Worm (Caenorhabditis elegans) whole organism, L4 larva: Measurements from ENCODE around the gene F35F11.2.

Experiments used
- D1046.2 ChIP-seq: fragments of 200-800 bp; sonication (Bioruptor generic); IDR thresholded peaks from 2 replicates; pipeline ENCODE4 v1.3.6; 2022; ENCODE audit warnings: missing genetic modification characterization, missing compliant biosample characterization
- F10B5.3 ChIP-seq: sonication (generic microtip); optimal IDR thresholded peaks from 2 replicates; lab custom pipeline; 2016; ENCODE audit warnings: mild to moderate bottlenecking, missing genetic modification characterization, missing compliant biosample characterization
- F26F4.8 ChIP-seq: fragments of 200-800 bp; sonication (Bioruptor generic); conservative IDR thresholded peaks from 2 replicates; pipeline ENCODE4 v1.3.6; 2022; ENCODE audit warnings: missing genetic modification characterization, missing compliant biosample characterization
- R02D3.7 ChIP-seq: fragments of 150-350 bp; sonication (generic microtip); optimal IDR thresholded peaks from 3 replicates; lab custom pipeline; 2014; ENCODE audit warnings: missing biosample characterization, missing genetic modification characterization
- T20F7.1 ChIP-seq: fragments of 200-800 bp; sonication (Bioruptor generic); optimal IDR thresholded peaks from 2 replicates; lab custom pipeline; 2018; ENCODE audit warnings: mild to moderate bottlenecking, missing genetic modification characterization, missing compliant biosample characterization
- Y105C5A.15 ChIP-seq: fragments of 200-800 bp; sonication (Bioruptor generic); IDR thresholded peaks from 2 replicates; pipeline ENCODE4 v1.3.6; 2022; ENCODE audit warnings: missing genetic modification characterization, missing compliant biosample characterization
- ama-1 ChIP-seq: fragments of 150-350 bp; optimal IDR thresholded peaks from 2 replicates; lab custom pipeline; 2014; ENCODE audit warnings: inconsistent platforms, mixed read lengths
- arid-1 ChIP-seq: fragments of 200-800 bp; sonication (Bioruptor generic); conservative IDR thresholded peaks from 2 replicates; pipeline ENCODE4 v1.3.6; 2022; ENCODE audit warnings: missing genetic modification reagents, missing genetic modification characterization, missing compliant biosample characterization
- ceh-28 ChIP-seq: fragments of 150-350 bp; optimal IDR thresholded peaks from 2 replicates; lab custom pipeline; 2014; ENCODE audit warnings: missing biosample characterization, missing genetic modification reagents, missing genetic modification characterization
- ceh-44 ChIP-seq: fragments of 200-800 bp; sonication (Bioruptor generic); IDR thresholded peaks from 2 replicates; pipeline ENCODE4 v1.3.6; 2022; ENCODE audit warnings: missing genetic modification reagents, missing genetic modification characterization, missing compliant biosample characterization
- cey-2 ChIP-seq: sonication (generic microtip); optimal IDR thresholded peaks from 3 replicates; lab custom pipeline; 2017; ENCODE audit warnings: missing genetic modification characterization, mild to moderate bottlenecking, missing compliant biosample characterization, antibody characterized with exemption, borderline replicate concordance; ENCODE audit not compliant: insufficient read depth
- daf-16 ChIP-seq, 3 experiments: sonication (generic microtip); optimal IDR thresholded peaks; 2 replicates each; lab custom pipeline; 2016 to 2017; ENCODE audit warnings: missing genetic modification characterization in 3 of 3, missing genetic modification reagents in 3 of 3, mild to moderate bottlenecking in 2 of 3, missing compliant biosample characterization in 2 of 3, missing biosample characterization in 1 of 3, moderate library complexity in 1 of 3
- daf-19 ChIP-seq: fragments of 200-800 bp; sonication (Bioruptor generic); conservative IDR thresholded peaks from 2 replicates; pipeline ENCODE4 v1.3.6; 2022; ENCODE audit warnings: missing genetic modification characterization, missing compliant biosample characterization
- daf-8 ChIP-seq: fragments of 200-800 bp; sonication (Bioruptor generic); IDR thresholded peaks from 2 replicates; pipeline ENCODE4 v1.3.6; 2022; ENCODE audit warnings: missing genetic modification characterization, missing compliant biosample characterization
- dmd-6 ChIP-seq: fragments of 200-800 bp; sonication (Bioruptor generic); IDR thresholded peaks from 2 replicates; pipeline ENCODE4 v1.3.6; 2022; ENCODE audit warnings: missing genetic modification reagents, missing genetic modification characterization, missing compliant biosample characterization
- dmd-8 ChIP-seq: fragments of 200-800 bp; sonication (Bioruptor generic); IDR thresholded peaks from 2 replicates; pipeline ENCODE4 v1.3.6; 2022; ENCODE audit warnings: missing genetic modification characterization, missing compliant biosample characterization
- dmd-9 ChIP-seq: fragments of 200-800 bp; sonication (Bioruptor generic); IDR thresholded peaks from 2 replicates; pipeline ENCODE4 v1.3.6; 2022; ENCODE audit warnings: missing genetic modification reagents, missing genetic modification characterization, missing compliant biosample characterization
- dpl-1 ChIP-seq: fragments of 150-350 bp; optimal IDR thresholded peaks from 2 replicates; lab custom pipeline; 2014; ENCODE audit warnings: missing biosample characterization, missing genetic modification reagents, missing genetic modification characterization
- dve-1 ChIP-seq: sonication (generic microtip); optimal IDR thresholded peaks from 2 replicates; lab custom pipeline; 2017; ENCODE audit warnings: antibody characterized with exemption, mild to moderate bottlenecking, missing genetic modification characterization, missing compliant biosample characterization; ENCODE audit not compliant: insufficient read depth
- egl-27 ChIP-seq: sonication (generic microtip); optimal IDR thresholded peaks from 3 replicates; lab custom pipeline; 2017; ENCODE audit warnings: missing biosample characterization, missing genetic modification reagents, missing genetic modification characterization
- egl-43 ChIP-seq: fragments of 200-800 bp; sonication (Bioruptor generic); IDR thresholded peaks from 2 replicates; pipeline ENCODE4 v1.3.6; 2022; ENCODE audit warnings: missing genetic modification reagents, missing genetic modification characterization, missing compliant biosample characterization
- fos-1 ChIP-seq: fragments of 150-350 bp; optimal IDR thresholded peaks from 2 replicates; lab custom pipeline; 2014; ENCODE audit warnings: missing biosample characterization, missing genetic modification characterization
- hlh-11 ChIP-seq: fragments of 200-800 bp; sonication (Bioruptor generic); optimal IDR thresholded peaks from 2 replicates; lab custom pipeline; 2018; ENCODE audit warnings: mild to moderate bottlenecking, missing genetic modification characterization, missing compliant biosample characterization
- hlh-30 ChIP-seq: sonication (generic microtip); optimal IDR thresholded peaks from 2 replicates; lab custom pipeline; 2017; ENCODE audit warnings: antibody characterized with exemption, mild to moderate bottlenecking, missing genetic modification characterization, missing compliant biosample characterization; ENCODE audit not compliant: insufficient read depth
- lin-1 ChIP-seq: fragments of 200-800 bp; sonication (Bioruptor generic); IDR thresholded peaks from 2 replicates; pipeline ENCODE4 v1.3.6; 2022; ENCODE audit warnings: missing genetic modification reagents, missing genetic modification characterization, missing compliant biosample characterization
- lin-38 ChIP-seq: fragments of 200-800 bp; sonication (Bioruptor generic); IDR thresholded peaks from 2 replicates; pipeline ENCODE4 v1.3.6; 2022; ENCODE audit warnings: missing genetic modification reagents, missing genetic modification characterization, missing compliant biosample characterization
- lsy-2 ChIP-seq, 2 experiments: fragments of 150-350 bp in 1 of 2; sonication (generic microtip) in 1 of 2; optimal IDR thresholded peaks; 2 replicates each; lab custom pipeline; 2014 to 2017; ENCODE audit warnings: missing biosample characterization in 2 of 2, missing genetic modification characterization in 2 of 2
- madf-9 ChIP-seq: fragments of 200-800 bp; sonication (Bioruptor generic); conservative IDR thresholded peaks from 2 replicates; pipeline ENCODE4 v1.3.6; 2022; ENCODE audit warnings: missing genetic modification reagents, missing genetic modification characterization, missing compliant biosample characterization
- mdl-1 ChIP-seq, 2 experiments: fragments of 150-350 bp in 1 of 2; sonication (generic microtip) in 1 of 2; optimal IDR thresholded peaks; 2 replicates each; lab custom pipeline; 2014 to 2017; ENCODE audit warnings: missing biosample characterization in 2 of 2, missing genetic modification characterization in 2 of 2
- mep-1 ChIP-seq: fragments of 150-350 bp; sonication (generic microtip); optimal IDR thresholded peaks from 3 replicates; lab custom pipeline; 2014; ENCODE audit warnings: missing biosample characterization, missing genetic modification characterization
- mes-2 ChIP-seq: sonication (generic microtip); optimal IDR thresholded peaks from 2 replicates; lab custom pipeline; 2016; ENCODE audit warnings: missing genotype, mild to moderate bottlenecking, missing genetic modification characterization, missing compliant biosample characterization; ENCODE audit not compliant: poor library complexity, severe bottlenecking
- mxl-3 ChIP-seq: fragments of 200-800 bp; sonication (Bioruptor generic); optimal IDR thresholded peaks from 2 replicates; lab custom pipeline; 2018; ENCODE audit warnings: mild to moderate bottlenecking, missing genetic modification characterization, missing compliant biosample characterization
- nhr-28 ChIP-seq: fragments of 150-350 bp; optimal IDR thresholded peaks from 2 replicates; lab custom pipeline; 2014; ENCODE audit warnings: missing biosample characterization, missing genetic modification characterization
- nhr-41 ChIP-seq: fragments of 200-800 bp; sonication (Bioruptor generic); IDR thresholded peaks from 2 replicates; pipeline ENCODE4 v1.3.6; 2022; ENCODE audit warnings: missing genetic modification reagents, missing genetic modification characterization, missing compliant biosample characterization
- nhr-48 ChIP-seq: sonication (generic microtip); optimal IDR thresholded peaks from 2 replicates; lab custom pipeline; 2016; ENCODE audit warnings: mild to moderate bottlenecking, missing genetic modification characterization, missing compliant biosample characterization
- nhr-77 ChIP-seq: fragments of 150-350 bp; optimal IDR thresholded peaks from 2 replicates; lab custom pipeline; 2014; ENCODE audit warnings: missing biosample characterization, missing genetic modification characterization
- php-3 ChIP-seq: fragments of 200-800 bp; sonication (Bioruptor generic); IDR thresholded peaks from 2 replicates; pipeline ENCODE4 v1.3.6; 2022; ENCODE audit warnings: missing genetic modification reagents, missing genetic modification characterization, missing compliant biosample characterization
- snpc-1.2 ChIP-seq: fragments of 200-800 bp; sonication (Bioruptor generic); IDR thresholded peaks from 2 replicates; pipeline ENCODE4 v1.3.6; 2022; ENCODE audit warnings: missing genetic modification reagents, missing genetic modification characterization, missing compliant biosample characterization
- unc-39 ChIP-seq: sonication (generic microtip); optimal IDR thresholded peaks from 2 replicates; lab custom pipeline; 2017; ENCODE audit warnings: missing biosample characterization, missing genetic modification characterization
- zfp-3 ChIP-seq: fragments of 200-800 bp; sonication (Bioruptor generic); conservative IDR thresholded peaks from 2 replicates; pipeline ENCODE4 v1.3.6; 2022; ENCODE audit warnings: missing genetic modification reagents, missing genetic modification characterization, missing compliant biosample characterization
- ztf-11 ChIP-seq: fragments of 150-350 bp; optimal IDR thresholded peaks from 2 replicates; lab custom pipeline; 2014; ENCODE audit warnings: missing biosample characterization, missing genetic modification characterization

F35F11.2 gene

ce11 chrIV:4085022-4085421 lies 44.9 kb downstream of the F35F11.2 start:
- TF ChIP-seq daf-16 (GFP tag; optimal IDR thresholded peaks at IDR 0.05; lab: Kevin White, UChicago) (no peak), daf-16 (tag; optimal IDR thresholded peaks at IDR 0.05; lab: Kevin White, UChicago) (peak; percentile 83), dve-1 (peak; percentile 52), cey-2 (tag; lab: Kevin White, UChicago) (no peak), hlh-30 (tag; lab: Kevin White, UChicago) (peak; percentile 47), lsy-2 (tag; optimal IDR thresholded peaks at IDR 0.05; lab: Kevin White, UChicago) (peak in 1 of 2 experiments; percentile 17), hlh-11 (tag; lab: Kevin White, UChicago) (peak; percentile 23), nhr-28 (tag; lab: Kevin White, UChicago) (peak; percentile 35), madf-9 (no peak), snpc-1.2 (GFP tag; lab: Robert Waterston, UW) (no peak), mep-1 (tag; lab: Kevin White, UChicago) (peak; percentile 7), ztf-11 (tag; lab: Kevin White, UChicago) (no peak), nhr-77 (tag; lab: Kevin White, UChicago) (peak; percentile 23), dmd-6 (GFP tag; lab: Robert Waterston, UW) (peak; percentile 29; the same call in 1 of the 2 replicates), egl-43 (GFP tag; lab: Robert Waterston, UW) (no peak), F26F4.8 (GFP tag; lab: Robert Waterston, UW) (no peak)

ce11 chrIV:4085787-4086262 lies 45.7 kb downstream of the F35F11.2 start, which contains the start of gene C35B1.2:
Gene C35B1.2, plus strand, starts transcription at chrIV:4086212.
- no peak for TF ChIP-seq daf-16 (GFP tag; optimal IDR thresholded peaks at IDR 0.05; lab: Kevin White, UChicago)
- TF ChIP-seq daf-16 (tag; optimal IDR thresholded peaks at IDR 0.05; lab: Kevin White, UChicago): peak; percentile 10
- no peak for TF ChIP-seq egl-43 (GFP tag; lab: Robert Waterston, UW)
- TF ChIP-seq fos-1: no peak
- no peak for TF ChIP-seq daf-8 (GFP tag; lab: Robert Waterston, UW)
- no peak for TF ChIP-seq egl-27
- TF ChIP-seq dmd-9: no peak
- TF ChIP-seq ama-1 (lab: Kevin White, UChicago): no peak
- TF ChIP-seq daf-19 (GFP tag; lab: Robert Waterston, UW): no peak
- no peak for TF ChIP-seq mdl-1 (tag; optimal IDR thresholded peaks at IDR 0.05; lab: Kevin White, UChicago)
- no peak for TF ChIP-seq R02D3.7 (tag; lab: Kevin White, UChicago)
- no peak for TF ChIP-seq ztf-11 (tag; lab: Kevin White, UChicago)
- no peak for TF ChIP-seq unc-39 (tag; lab: Kevin White, UChicago)
- TF ChIP-seq arid-1 (GFP tag; lab: Robert Waterston, UW): no peak
- no peak for TF ChIP-seq zfp-3 (GFP tag; lab: Robert Waterston, UW)
- peak; percentile 42 for TF ChIP-seq lin-38 (GFP tag; lab: Robert Waterston, UW)
- TF ChIP-seq F10B5.3: no peak
- TF ChIP-seq Y105C5A.15 (GFP tag; lab: Robert Waterston, UW): no peak
- no peak for TF ChIP-seq nhr-48 (tag; lab: Kevin White, UChicago)
- no peak for TF ChIP-seq nhr-41 (GFP tag; lab: Robert Waterston, UW)
- TF ChIP-seq dmd-8: no peak
- no peak for TF ChIP-seq mxl-3 (GFP tag; lab: Kevin White, UChicago)
- 0 out of 2 replicates have a peak, but pooled peaks have one; percentile 26 for TF ChIP-seq php-3 (GFP tag; lab: Robert Waterston, UW)
- TF ChIP-seq lin-1 (GFP tag; lab: Robert Waterston, UW): no peak
- TF ChIP-seq ceh-44: no peak
- TF ChIP-seq lsy-2 (tag; optimal IDR thresholded peaks at IDR 0.05; lab: Kevin White, UChicago): peak in 1 of 2 experiments; percentile 51
- no peak for TF ChIP-seq ceh-28
- no peak for TF ChIP-seq dpl-1
- TF ChIP-seq mes-2 (tag; lab: Kevin White, UChicago): peak; percentile 53
- 0 out of 2 replicates have a peak, but pooled peaks have one; percentile 41 for TF ChIP-seq snpc-1.2 (GFP tag; lab: Robert Waterston, UW)
- no peak for TF ChIP-seq T20F7.1 (GFP tag; lab: Kevin White, UChicago)
- TF ChIP-seq D1046.2 (GFP tag; lab: Robert Waterston, UW): no peak
